Worm (Caenorhabditis elegans): ENCODE data around the gene C55C3.1.

The C55C3.1 gene

DNA sequence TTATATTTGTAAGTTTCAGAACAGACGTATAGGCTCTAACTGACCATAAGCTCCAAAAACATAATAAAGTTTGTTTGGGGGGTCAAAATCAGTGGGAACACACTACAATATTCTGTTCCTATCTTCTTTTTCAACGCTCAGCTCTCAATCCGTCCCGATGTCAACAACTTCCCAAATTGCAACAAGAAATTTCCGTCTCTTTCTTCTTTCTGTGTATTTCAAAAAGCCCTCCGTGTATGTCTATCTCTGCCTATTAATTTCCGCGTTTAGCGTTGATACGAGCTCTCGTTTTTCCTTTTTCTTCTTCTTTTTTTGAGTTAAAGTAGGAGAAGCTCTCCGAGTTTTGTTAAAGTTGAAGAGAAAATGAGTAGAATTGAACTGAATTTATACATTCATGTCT, 14.8 kb downstream of the C55C3.1 start:
- no peak for TF ChIP-seq lin-11 (tag; optimal IDR thresholded peaks at IDR 0.05)
- no peak for TF ChIP-seq ceh-48 (tag; optimal IDR thresholded peaks at IDR 0.05)
- TF ChIP-seq lim-6 (tag; optimal IDR thresholded peaks at IDR 0.05) = no peak
- TF ChIP-seq hlh-8 (tag; optimal IDR thresholded peaks at IDR 0.05) = no peak
- TF ChIP-seq mec-3 (tag; optimal IDR thresholded peaks at IDR 0.05; ENCODE audit: borderline replicate concordance) = no peak
- TF ChIP-seq ceh-45 (GFP tag; IDR thresholded peaks at IDR 0.05) = no peak
- no peak for TF ChIP-seq hlh-13 (GFP tag; optimal IDR thresholded peaks at IDR 0.05)
- no peak for TF ChIP-seq pha-2 (tag; optimal IDR thresholded peaks at IDR 0.05)
- TF ChIP-seq dmd-4 (tag; optimal IDR thresholded peaks at IDR 0.05; ENCODE audit: borderline replicate concordance) = no peak
- no peak for TF ChIP-seq ceh-34 (tag; optimal IDR thresholded peaks at IDR 0.05)
- TF ChIP-seq unc-86 (tag; optimal IDR thresholded peaks at IDR 0.05) = no peak
- no peak for TF ChIP-seq zip-5 (tag; optimal IDR thresholded peaks at IDR 0.05)
- TF ChIP-seq ceh-31 (tag; optimal IDR thresholded peaks at IDR 0.05) = no peak
- TF ChIP-seq sox-2 (GFP tag; IDR thresholded peaks at IDR 0.05) = no peak
- no peak for TF ChIP-seq pat-9 (tag; optimal IDR thresholded peaks at IDR 0.05)
- TF ChIP-seq rnt-1 (tag; optimal IDR thresholded peaks at IDR 0.05) = no peak
- TF ChIP-seq nhr-232 (tag; optimal IDR thresholded peaks at IDR 0.05) = no peak
- no peak for TF ChIP-seq tbx-2 (tag; optimal IDR thresholded peaks at IDR 0.05)
- TF ChIP-seq ceh-6 (GFP tag; optimal IDR thresholded peaks at IDR 0.05) = no peak

DNA sequence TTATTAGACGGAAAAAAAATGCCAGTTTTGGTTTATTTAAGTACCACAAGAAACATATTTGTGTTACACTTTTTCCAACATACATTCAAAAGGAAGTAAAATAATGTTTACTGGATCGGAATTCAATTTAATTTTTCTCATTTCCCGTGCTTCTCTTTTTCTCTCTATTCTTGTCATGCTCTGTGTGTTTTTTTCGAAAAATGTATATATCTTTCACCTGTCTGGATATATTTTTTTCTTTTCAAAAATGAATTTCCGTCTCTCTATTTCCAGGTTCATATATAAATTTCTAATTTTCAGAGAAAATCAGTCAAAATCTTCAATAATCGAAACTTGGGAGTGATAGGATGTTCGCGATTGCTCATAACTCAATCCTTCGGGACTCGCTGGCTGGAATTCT, 16.4 kb downstream of the C55C3.1 start, which contains the start of gene H35B03.1:
Gene H35B03.1, plus strand, starts transcription at position 301 of the 400 bp plus-strand sequence.
- TF ChIP-seq mec-3 (tag; optimal IDR thresholded peaks at IDR 0.05; ENCODE audit: borderline replicate concordance) = no peak
- no peak for TF ChIP-seq ceh-18 (tag; optimal IDR thresholded peaks at IDR 0.05)
- TF ChIP-seq hlh-8 (tag; optimal IDR thresholded peaks at IDR 0.05) = no peak
- TF ChIP-seq sdc-2 (tag; optimal IDR thresholded peaks at IDR 0.05) = no peak
- no peak for TF ChIP-seq odd-2 (tag; optimal IDR thresholded peaks at IDR 0.05)
- peak; percentile 9 for TF ChIP-seq unc-42 (tag; optimal IDR thresholded peaks at IDR 0.05)
- no peak for TF ChIP-seq ceh-34 (tag; optimal IDR thresholded peaks at IDR 0.05)

DNA sequence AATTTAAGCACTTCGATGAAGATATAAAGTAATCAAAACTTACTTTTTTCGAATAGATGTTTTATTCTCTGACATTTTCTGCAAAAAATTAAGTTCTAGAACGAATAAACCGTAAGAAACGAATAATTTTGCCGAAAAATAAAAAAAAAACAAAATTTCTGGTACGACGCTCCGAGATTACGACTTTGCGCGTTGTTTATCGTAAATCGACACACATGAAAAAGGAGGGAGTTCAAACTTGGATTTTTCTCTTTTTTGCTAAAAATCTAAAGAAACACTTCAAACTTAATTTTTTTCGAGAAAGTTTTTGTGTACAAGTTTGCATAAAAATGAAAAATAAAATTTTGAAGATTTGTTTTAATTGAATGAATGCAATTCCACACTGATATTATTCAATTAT, 22.7 kb downstream of the C55C3.1 start, which contains the start of gene H35B03.2:
Gene H35B03.2, minus strand, starts transcription at position 78 of the 400 bp plus-strand sequence.
- TF ChIP-seq K09A11.1 (tag; optimal IDR thresholded peaks at IDR 0.05; ENCODE audit: insufficient read depth) = peak; percentile 23
- TF ChIP-seq pat-9 (tag; optimal IDR thresholded peaks at IDR 0.05) = no peak
- peak; percentile 65 for TF ChIP-seq nfya-1 (tag; optimal IDR thresholded peaks at IDR 0.05)

DNA sequence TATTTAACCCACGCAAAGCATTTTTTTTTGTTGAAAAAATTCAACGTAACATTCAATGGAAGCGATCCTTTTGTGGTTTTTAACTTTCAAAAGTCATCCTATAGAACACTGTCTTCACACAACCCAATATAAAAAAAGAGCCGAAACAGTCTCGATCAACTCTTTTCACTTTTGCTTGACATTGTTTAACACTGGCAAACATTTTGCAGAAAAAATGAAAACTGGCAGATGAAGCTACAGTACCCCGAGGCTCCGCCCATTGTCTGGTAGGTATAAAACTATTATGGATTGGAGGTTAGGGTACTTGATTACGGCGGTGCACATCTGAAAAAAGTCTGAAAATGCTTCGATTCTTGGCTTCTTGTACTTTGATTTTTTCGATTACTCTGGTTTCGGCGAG, 25.8 kb downstream of the C55C3.1 start, which contains the start of gene cpg-18:
Gene cpg-18, plus strand, starts transcription at position 301 of the 400 bp plus-strand sequence.
- no peak for TF ChIP-seq ceh-30 (tag; optimal IDR thresholded peaks at IDR 0.05)
- TF ChIP-seq ahr-1 (tag; optimal IDR thresholded peaks at IDR 0.05) = no peak
- no peak for TF ChIP-seq hlh-6 (tag; optimal IDR thresholded peaks at IDR 0.05)
- no peak for TF ChIP-seq ama-1 (optimal IDR thresholded peaks at IDR 0.05)
- TF ChIP-seq dmd-4 (tag; optimal IDR thresholded peaks at IDR 0.05; ENCODE audit: borderline replicate concordance) = no peak
- no peak for TF ChIP-seq rnt-1 (tag; optimal IDR thresholded peaks at IDR 0.05)
- no peak for TF ChIP-seq ceh-6 (GFP tag; optimal IDR thresholded peaks at IDR 0.05)
- no peak for TF ChIP-seq ztf-16 (tag; optimal IDR thresholded peaks at IDR 0.05)
- no peak for TF ChIP-seq ceh-45 (GFP tag; IDR thresholded peaks at IDR 0.05)
- TF ChIP-seq hlh-8 (tag; optimal IDR thresholded peaks at IDR 0.05) = no peak
- TF ChIP-seq eyg-1 (tag; optimal IDR thresholded peaks at IDR 0.05) = no peak
- TF ChIP-seq madf-2 (tag; optimal IDR thresholded peaks at IDR 0.05) = no peak
- TF ChIP-seq ceh-22 (tag; optimal IDR thresholded peaks at IDR 0.05) = no peak
- TF ChIP-seq Y22D7AL.16 (tag; optimal IDR thresholded peaks at IDR 0.05) = no peak

DNA sequence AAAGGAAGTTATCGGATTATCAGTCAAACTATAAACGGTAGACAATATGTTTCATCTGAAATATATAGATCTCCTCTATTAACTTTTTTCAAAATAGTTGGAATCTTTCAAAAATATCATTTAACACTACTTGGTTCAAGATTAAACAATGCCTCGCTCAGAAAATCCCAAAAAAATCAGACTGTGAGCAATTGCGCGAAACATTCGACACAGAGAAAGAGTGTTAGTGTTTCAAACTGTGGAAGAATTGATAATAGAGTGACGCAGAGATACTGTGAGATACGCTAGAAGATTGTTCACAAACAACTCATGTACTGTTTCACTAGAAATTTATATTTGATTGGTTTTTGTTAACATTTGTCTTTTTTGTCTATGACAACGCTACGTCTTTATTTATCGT, 32.1 kb downstream of the C55C3.1 start, which contains the start of gene chil-11:
Gene chil-11, plus strand, starts transcription at position 301 of the 400 bp plus-strand sequence.
- TF ChIP-seq sox-4 (tag; optimal IDR thresholded peaks at IDR 0.05) (no peak), ceh-9 (tag; optimal IDR thresholded peaks at IDR 0.05) (no peak), ets-4 (tag; optimal IDR thresholded peaks at IDR 0.05) (no peak), gmeb-2 (tag; optimal IDR thresholded peaks at IDR 0.05) (no peak), zip-5 (tag; optimal IDR thresholded peaks at IDR 0.05) (no peak), ceh-45 (GFP tag; IDR thresholded peaks at IDR 0.05) (no peak), nhr-232 (tag; optimal IDR thresholded peaks at IDR 0.05) (no peak), sox-2 (GFP tag; IDR thresholded peaks at IDR 0.05) (no peak), unc-42 (tag; optimal IDR thresholded peaks at IDR 0.05) (no peak), dmd-4 (tag; optimal IDR thresholded peaks at IDR 0.05; ENCODE audit: borderline replicate concordance) (no peak), pha-2 (tag; optimal IDR thresholded peaks at IDR 0.05) (no peak), ceh-2 (tag; optimal IDR thresholded peaks at IDR 0.05) (no peak), hlh-8 (tag; optimal IDR thresholded peaks at IDR 0.05) (no peak)

Data from whole organism, late embryonic.